Worm (Caenorhabditis elegans) whole organism, late embryonic: ENCODE data around the gene F02E11.2.

Source experiments
- ama-1 ChIP-seq: fragments of 150-350 bp; optimal IDR thresholded peaks from 2 replicates; lab custom pipeline; 2014
- fkh-6 ChIP-seq: sonication (generic microtip); optimal IDR thresholded peaks from 2 replicates; lab custom pipeline; 2016; ENCODE audit warnings: missing genetic modification characterization, missing compliant biosample characterization
- madf-2 ChIP-seq: sonication (generic microtip); optimal IDR thresholded peaks from 2 replicates; lab custom pipeline; 2017; ENCODE audit warnings: missing genetic modification characterization, missing compliant biosample characterization
- nhr-11 ChIP-seq: fragments of 150-350 bp; optimal IDR thresholded peaks from 2 replicates; lab custom pipeline; 2014; ENCODE audit warnings: missing biosample characterization, missing genetic modification characterization
- pax-1 ChIP-seq: fragments of 150-350 bp; optimal IDR thresholded peaks from 2 replicates; lab custom pipeline; 2014; ENCODE audit warnings: missing biosample characterization, missing genetic modification characterization
- pha-4 ChIP-seq: fragments of 150-350 bp; optimal IDR thresholded peaks from 2 replicates; lab custom pipeline; 2018; ENCODE audit warnings: missing biosample characterization, missing genetic modification reagents, missing genetic modification characterization
- unc-55 ChIP-seq: sonication (generic microtip); optimal IDR thresholded peaks from 2 replicates; lab custom pipeline; 2017; ENCODE audit warnings: missing biosample characterization, missing genetic modification reagents, missing genetic modification characterization

DNA sequence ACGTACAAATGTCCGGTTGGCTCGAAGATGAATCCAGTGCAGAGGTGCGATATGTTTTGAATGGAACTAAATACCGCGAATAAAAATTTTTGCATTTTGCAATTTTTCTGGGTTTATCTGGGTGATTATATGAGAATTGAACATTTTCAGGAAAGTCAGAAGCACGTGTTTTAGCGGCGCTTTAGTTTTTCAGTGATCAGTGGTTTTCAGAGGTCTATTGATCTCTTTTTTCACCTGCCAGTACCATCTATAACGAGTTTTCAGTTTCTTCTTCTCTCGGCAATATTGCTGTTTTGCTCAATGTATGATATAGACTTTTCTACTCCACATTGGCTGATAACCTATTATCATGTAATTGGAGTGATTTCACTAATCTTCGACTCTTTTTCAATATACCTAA lies 24.5 kb downstream of the F02E11.2 start, which contains the start of gene sri-63:
- TF ChIP-seq nhr-11 (tag; lab: Kevin White, UChicago) (no peak), fkh-6 (tag; lab: Kevin White, UChicago) (no peak), pha-4 (tag; lab: Kevin White, UChicago) (no peak), ama-1 (lab: Kevin White, UChicago) (no peak), madf-2 (no peak), pax-1 (tag; lab: Kevin White, UChicago) (no peak), unc-55 (GFP tag; lab: Kevin White, UChicago) (no peak)
